Fruit fly (Drosophila melanogaster): ENCODE results near the gene CG14115.

The CG14115 gene

DNA sequence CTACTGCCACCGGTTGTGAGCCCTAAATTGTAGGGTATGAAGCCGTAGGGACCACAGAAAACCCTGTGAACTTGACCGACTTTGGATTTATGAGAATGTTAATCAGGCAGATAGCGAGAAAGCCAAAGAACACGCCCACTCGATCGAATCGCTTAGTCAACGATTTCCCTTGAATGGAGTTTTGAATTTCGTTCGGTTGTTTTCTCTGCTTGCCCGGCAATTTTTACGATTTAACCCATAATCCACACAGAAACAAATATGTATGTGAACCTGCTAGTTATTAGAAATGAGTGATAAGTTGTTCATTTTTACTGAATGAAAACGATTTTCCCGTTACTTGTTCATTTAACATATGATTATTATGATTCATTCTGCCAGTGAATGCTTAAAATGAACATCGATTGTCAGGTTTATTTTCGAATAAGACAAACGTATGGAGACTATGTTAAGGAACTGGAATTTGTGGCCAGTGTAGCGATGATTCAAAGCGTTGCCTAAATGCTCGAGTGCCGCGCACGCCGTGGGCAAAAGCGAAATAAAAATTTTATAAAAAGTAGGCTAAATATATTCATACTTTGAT, 31.1 kb downstream of the CG14115 start (continued):
- no peak for TF ChIP-seq Asciz (GFP tag; optimal IDR thresholded peaks at IDR 0.05)
- TF ChIP-seq slp2 (GFP tag; optimal IDR thresholded peaks at IDR 0.05): no peak
- no peak for TF ChIP-seq crc (GFP tag; optimal IDR thresholded peaks at IDR 0.05)
- TF ChIP-seq Drgx (GFP tag; IDR thresholded peaks at IDR 0.05): no peak
- no peak for TF ChIP-seq shn (GFP tag; optimal IDR thresholded peaks at IDR 0.05)
- TF ChIP-seq Sin3A (optimal IDR thresholded peaks at IDR 0.05): no peak
- TF ChIP-seq CG10147 (GFP tag; optimal IDR thresholded peaks at IDR 0.05): no peak
- no peak for TF ChIP-seq CG4404 (GFP tag; IDR thresholded peaks at IDR 0.05)
- TF ChIP-seq unc-4 (GFP tag; IDR thresholded peaks at IDR 0.05; ENCODE audit: partially characterized antibody): no peak
- TF ChIP-seq Dad (GFP tag; optimal IDR thresholded peaks at IDR 0.05): no peak
- no peak for TF ChIP-seq CG7928 (GFP tag; optimal IDR thresholded peaks at IDR 0.05)
- TF ChIP-seq Hr51 (GFP tag; optimal IDR thresholded peaks at IDR 0.05): peak in 1 of 2 experiments; percentile 58
- peak; percentile 61 for TF ChIP-seq CG11504 (tag; optimal IDR thresholded peaks at IDR 0.05)
- TF ChIP-seq dpn (GFP tag; optimal IDR thresholded peaks at IDR 0.05): peak in 1 of 2 experiments; percentile 2
- peak; percentile 20 for TF ChIP-seq CG12391 (tag; optimal IDR thresholded peaks at IDR 0.05)
- peak; percentile 41 for TF ChIP-seq CG2712 (tag; optimal IDR thresholded peaks at IDR 0.05)
- TF ChIP-seq Ets65A (GFP tag): peak; percentile 79
- no peak for TF ChIP-seq BtbVII (GFP tag; optimal IDR thresholded peaks at IDR 0.05)
- TF ChIP-seq gcm2 (GFP tag; optimal IDR thresholded peaks at IDR 0.05): no peak
- no peak for TF ChIP-seq Nf-YA (GFP tag; IDR thresholded peaks at IDR 0.05)
- peak; percentile 39 for TF ChIP-seq grau (tag; optimal IDR thresholded peaks at IDR 0.05)
- TF ChIP-seq MBD-R2 (GFP tag; IDR thresholded peaks at IDR 0.05): no peak
- peak in 1 of 2 experiments; percentile 43 for TF ChIP-seq bsh (GFP tag; optimal IDR thresholded peaks at IDR 0.05)
- TF ChIP-seq row (GFP tag; IDR thresholded peaks at IDR 0.05): peak; percentile 63
- peak; percentile 31; the same call in 1 of the 2 replicates for TF ChIP-seq lmd (GFP tag; IDR thresholded peaks at IDR 0.05)
- TF ChIP-seq CG6175 (GFP tag; IDR thresholded peaks at IDR 0.05): no peak
- TF ChIP-seq ab (GFP tag; optimal IDR thresholded peaks at IDR 0.05): no peak
- no peak for TF ChIP-seq stc (GFP tag; IDR thresholded peaks at IDR 0.05)
- peak; percentile 61 for TF ChIP-seq Med (GFP tag)
- TF ChIP-seq CG6689 (GFP tag; IDR thresholded peaks at IDR 0.05): no peak
- TF ChIP-seq Side (GFP tag; optimal IDR thresholded peaks at IDR 0.05): no peak
- TF ChIP-seq klu (GFP tag; IDR thresholded peaks at IDR 0.05): no peak
- TF ChIP-seq yki (optimal IDR thresholded peaks at IDR 0.05): no peak
- no peak; the same call in 1 of the 2 replicates for TF ChIP-seq Xrp1 (GFP tag; IDR thresholded peaks at IDR 0.05)
- TF ChIP-seq kay (GFP tag; optimal IDR thresholded peaks at IDR 0.05): peak; percentile 42
- peak; percentile 10 for TF ChIP-seq phol (tag; optimal IDR thresholded peaks at IDR 0.05)
- peak; percentile 22; the same call in 1 of the 2 replicates for TF ChIP-seq slbo (GFP tag; IDR thresholded peaks at IDR 0.05)
- TF ChIP-seq az2 (GFP tag; optimal IDR thresholded peaks at IDR 0.05): peak; percentile 11
- TF ChIP-seq CG15696 (tag; optimal IDR thresholded peaks at IDR 0.05): no peak
- no peak for TF ChIP-seq Hmr (GFP tag; optimal IDR thresholded peaks at IDR 0.05)
- TF ChIP-seq CG5953 (GFP tag; IDR thresholded peaks at IDR 0.05): no peak
- TF ChIP-seq jing (GFP tag; optimal IDR thresholded peaks at IDR 0.05): peak; percentile 2
- TF ChIP-seq Spps (tag; optimal IDR thresholded peaks at IDR 0.05): no peak
- no peak for TF ChIP-seq mam (GFP tag; optimal IDR thresholded peaks at IDR 0.05)
- TF ChIP-seq dimm (GFP tag; IDR thresholded peaks at IDR 0.05): no peak
- TF ChIP-seq fd64A (GFP tag; optimal IDR thresholded peaks at IDR 0.05): no peak
- TF ChIP-seq CG32532 (GFP tag; IDR thresholded peaks at IDR 0.05): no peak
- peak; percentile 19 for TF ChIP-seq CG17829 (tag; optimal IDR thresholded peaks at IDR 0.05)
- no peak for TF ChIP-seq E2f2 (GFP tag; IDR thresholded peaks at IDR 0.05)
- TF ChIP-seq Dip2 (GFP tag; IDR thresholded peaks at IDR 0.05): no peak
- TF ChIP-seq CG15479 (GFP tag; optimal IDR thresholded peaks at IDR 0.05): no peak
- no peak for TF ChIP-seq vfl (GFP tag; optimal IDR thresholded peaks at IDR 0.05)
